Fruit fly (Drosophila melanogaster) whole organism, embryonic: ENCODE data around the gene CG4658.

Source experiments
- Ada2b ChIP-seq: fragments of 200-800 bp; sonication (Bioruptor generic); IDR thresholded peaks from 2 replicates; pipeline ENCODE4 v1.3.6; 2022; ENCODE audit warnings: missing biosample characterization, missing genetic modification characterization
- Bgb ChIP-seq: fragments of 200-800 bp; sonication (Bioruptor generic); IDR thresholded peaks from 2 replicates; pipeline ENCODE4 v1.3.6; 2022; ENCODE audit warnings: missing biosample characterization, missing genetic modification characterization; ENCODE audit not compliant: partially characterized antibody
- CG10979 ChIP-seq: fragments of 200-800 bp; sonication (Bioruptor generic); optimal IDR thresholded peaks from 2 replicates; lab custom pipeline; 2018; ENCODE audit warnings: missing biosample characterization, mild to moderate bottlenecking, missing genetic modification characterization, moderate library complexity
- CG11398 ChIP-seq: fragments of 200-800 bp; sonication (Bioruptor generic); optimal IDR thresholded peaks from 2 replicates; lab custom pipeline; 2016; ENCODE audit warnings: missing biosample characterization, missing genetic modification characterization
- CG12071 ChIP-seq: fragments of 200-800 bp; sonication (Bioruptor generic); optimal IDR thresholded peaks from 3 replicates; lab custom pipeline; 2018; ENCODE audit warnings: missing biosample characterization, mild to moderate bottlenecking, missing genetic modification characterization
- CG12659 ChIP-seq: fragments of 200-800 bp; sonication (Bioruptor generic); optimal IDR thresholded peaks from 3 replicates; lab custom pipeline; 2017; ENCODE audit warnings: mild to moderate bottlenecking, missing biosample characterization, missing genetic modification reagents, missing genetic modification characterization
- CG12744 ChIP-seq: fragments of 200-800 bp; sonication (Bioruptor generic); optimal IDR thresholded peaks from 2 replicates; lab custom pipeline; 2016; ENCODE audit warnings: missing biosample characterization, missing genetic modification characterization
- CG12769 ChIP-seq: fragments of 200-800 bp; sonication (Bioruptor generic); optimal IDR thresholded peaks from 2 replicates; lab custom pipeline; 2019; ENCODE audit warnings: missing biosample characterization, mild to moderate bottlenecking, missing genetic modification characterization, moderate library complexity
- CG13123 ChIP-seq: fragments of 200-800 bp; sonication (Bioruptor generic); optimal IDR thresholded peaks from 2 replicates; lab custom pipeline; 2016; ENCODE audit warnings: missing biosample characterization, missing genetic modification characterization
- CG17912 ChIP-seq: fragments of 200-800 bp; sonication (Bioruptor generic); optimal IDR thresholded peaks from 2 replicates; lab custom pipeline; 2018; ENCODE audit warnings: missing biosample characterization, mild to moderate bottlenecking, missing genetic modification characterization
- CG18599 ChIP-seq: fragments of 200-800 bp; sonication (Bioruptor generic); optimal IDR thresholded peaks from 3 replicates; lab custom pipeline; 2017; ENCODE audit warnings: missing biosample characterization, missing genetic modification characterization, mild to moderate bottlenecking, moderate library complexity, missing genetic modification reagents
- CG4282 ChIP-seq: fragments of 200-800 bp; sonication (Bioruptor generic); optimal IDR thresholded peaks from 2 replicates; lab custom pipeline; 2016; ENCODE audit warnings: missing biosample characterization, missing genetic modification characterization
- CG6654 ChIP-seq: fragments of 200-800 bp; sonication (Bioruptor generic); optimal IDR thresholded peaks from 2 replicates; lab custom pipeline; 2017; ENCODE audit warnings: missing biosample characterization, mild to moderate bottlenecking, missing genetic modification characterization
- CG6765 ChIP-seq: fragments of 200-800 bp; sonication (Bioruptor generic); optimal IDR thresholded peaks from 3 replicates; lab custom pipeline; 2017; ENCODE audit warnings: missing biosample characterization, mild to moderate bottlenecking, missing genetic modification characterization
- CG7839 ChIP-seq: fragments of 200-800 bp; sonication (Bioruptor generic); optimal IDR thresholded peaks from 3 replicates; lab custom pipeline; 2018; ENCODE audit warnings: missing biosample characterization, mild to moderate bottlenecking, missing genetic modification characterization, moderate library complexity
- CG8924 ChIP-seq: fragments of 200-800 bp; optimal IDR thresholded peaks from 3 replicates; lab custom pipeline; 2019; ENCODE audit warnings: missing biosample characterization, mild to moderate bottlenecking, missing genetic modification characterization, moderate library complexity
- CkIIα-i1 ChIP-seq: fragments of 200-800 bp; sonication (Bioruptor generic); IDR thresholded peaks from 2 replicates; pipeline ENCODE4 v1.3.6; 2022; ENCODE audit warnings: missing biosample characterization, missing genetic modification characterization
- Dbx ChIP-seq: fragments of 200-800 bp; sonication (Bioruptor generic); IDR thresholded peaks from 3 replicates; pipeline ENCODE4 v1.3.6; 2022; ENCODE audit warnings: missing biosample characterization, missing genetic modification characterization
- Jarid2 ChIP-seq: fragments of 200-800 bp; sonication (Bioruptor generic); optimal IDR thresholded peaks from 3 replicates; lab custom pipeline; 2017; ENCODE audit warnings: mild to moderate bottlenecking, missing biosample characterization, missing genetic modification reagents, missing genetic modification characterization
- MESR4 ChIP-seq: fragments of 200-800 bp; sonication (Bioruptor generic); optimal IDR thresholded peaks from 2 replicates; lab custom pipeline; 2018; ENCODE audit warnings: missing biosample characterization, mild to moderate bottlenecking, missing genetic modification characterization, moderate library complexity
- Mad ChIP-seq: fragments of 200-800 bp; sonication (Bioruptor generic); optimal IDR thresholded peaks from 2 replicates; lab custom pipeline; 2016; ENCODE audit warnings: missing biosample characterization, missing genetic modification characterization
- Nf-YB ChIP-seq: fragments of 200-800 bp; sonication (Bioruptor generic); optimal IDR thresholded peaks from 3 replicates; lab custom pipeline; 2019; ENCODE audit warnings: missing biosample characterization, mild to moderate bottlenecking, missing genetic modification characterization, moderate library complexity
- Oaz ChIP-seq: fragments of 200-800 bp; sonication (Bioruptor generic); IDR thresholded peaks from 2 replicates; pipeline ENCODE4 v1.3.6; 2022; ENCODE audit warnings: missing biosample characterization, missing genetic modification characterization
- PHDP ChIP-seq: fragments of 200-800 bp; sonication (Bioruptor generic); optimal IDR thresholded peaks from 3 replicates; lab custom pipeline; 2018; ENCODE audit warnings: missing biosample characterization, mild to moderate bottlenecking, missing genetic modification characterization, moderate library complexity
- Six4 ChIP-seq: fragments of 200-800 bp; sonication (Bioruptor generic); optimal IDR thresholded peaks from 2 replicates; lab custom pipeline; 2016; ENCODE audit warnings: missing biosample characterization, missing genetic modification characterization
- Spps ChIP-seq: fragments of 200-800 bp; sonication (Bioruptor generic); optimal IDR thresholded peaks from 2 replicates; lab custom pipeline; 2018; ENCODE audit warnings: missing biosample characterization, mild to moderate bottlenecking, missing genetic modification characterization
- YL-1 ChIP-seq: fragments of 200-800 bp; sonication (Bioruptor generic); optimal IDR thresholded peaks from 3 replicates; lab custom pipeline; 2017; ENCODE audit warnings: missing biosample characterization, mild to moderate bottlenecking, missing genetic modification characterization
- ato ChIP-seq: fragments of 200-800 bp; sonication (Bioruptor generic); IDR thresholded peaks from 2 replicates; pipeline ENCODE4 v1.3.6; 2022; ENCODE audit warnings: missing biosample characterization, missing genetic modification characterization; ENCODE audit not compliant: partially characterized antibody
- bbx ChIP-seq: fragments of 200-800 bp; sonication (Bioruptor generic); IDR thresholded peaks from 2 replicates; pipeline ENCODE4 v1.3.6; 2022; ENCODE audit warnings: missing biosample characterization, missing genetic modification characterization; ENCODE audit not compliant: partially characterized antibody
- corto ChIP-seq: fragments of 200-800 bp; sonication (Bioruptor generic); optimal IDR thresholded peaks from 2 replicates; lab custom pipeline; 2016; ENCODE audit warnings: missing biosample characterization, mild to moderate bottlenecking, missing genetic modification characterization, moderate library complexity
- croc ChIP-seq: fragments of 200-800 bp; sonication (Bioruptor generic); conservative IDR thresholded peaks from 3 replicates; pipeline ENCODE4 v1.3.6; 2022; ENCODE audit warnings: missing biosample characterization, missing genetic modification characterization
- crol ChIP-seq: fragments of 200-800 bp; sonication (Bioruptor generic); IDR thresholded peaks from 2 replicates; pipeline ENCODE4 v1.3.6; 2022; ENCODE audit warnings: missing biosample characterization, missing genetic modification characterization
- ftz-f1 ChIP-seq: fragments of 200-800 bp; sonication (Bioruptor generic); optimal IDR thresholded peaks from 2 replicates; lab custom pipeline; 2016; ENCODE audit warnings: missing biosample characterization, missing genetic modification characterization
- gfzf ChIP-seq: fragments of 200-800 bp; sonication (Bioruptor generic); optimal IDR thresholded peaks from 2 replicates; lab custom pipeline; 2016; ENCODE audit warnings: missing biosample characterization, mild to moderate bottlenecking, missing genetic modification characterization, moderate library complexity
- gt ChIP-seq: fragments of 200-800 bp; sonication (Bioruptor generic); IDR thresholded peaks from 2 replicates; pipeline ENCODE4 v1.3.6; 2022; ENCODE audit warnings: missing biosample characterization, missing genetic modification characterization
- her ChIP-seq: fragments of 200-800 bp; sonication (Bioruptor generic); optimal IDR thresholded peaks from 2 replicates; lab custom pipeline; 2016; ENCODE audit warnings: missing biosample characterization, missing genetic modification characterization
- nau ChIP-seq: fragments of 200-800 bp; sonication (Bioruptor generic); optimal IDR thresholded peaks from 3 replicates; lab custom pipeline; 2017; ENCODE audit warnings: missing biosample characterization, mild to moderate bottlenecking, missing genetic modification characterization, missing genetic modification reagents
- pan ChIP-seq, 4 experiments: fragments of >200 bp in 3 of 4; fragments of 200-800 bp in 1 of 4; sonication (Bioruptor generic) in 1 of 4; optimal IDR thresholded peaks in 3 of 4; IDR thresholded peaks in 1 of 4; 2 replicates each; pipeline versions ENCODE4 v1.3.6 to Lab custom; 2017 to 2022; ENCODE audit warnings: missing biosample characterization in 2 of 4, missing genetic modification characterization in 2 of 4, mixed read lengths in 1 of 4
- repo ChIP-seq: fragments of 200-800 bp; sonication (Bioruptor generic); optimal IDR thresholded peaks from 2 replicates; lab custom pipeline; 2016; ENCODE audit warnings: missing biosample characterization, missing genetic modification characterization
- run ChIP-seq: fragments of 200-800 bp; sonication (Bioruptor generic); optimal IDR thresholded peaks from 3 replicates; lab custom pipeline; 2018; ENCODE audit warnings: missing biosample characterization, mild to moderate bottlenecking, missing genetic modification characterization
- ssp ChIP-seq: fragments of 200-800 bp; sonication (Bioruptor generic); IDR thresholded peaks from 2 replicates; pipeline ENCODE4 v1.3.6; 2022; ENCODE audit warnings: missing biosample characterization, missing genetic modification characterization
- z ChIP-seq: fragments of 200-800 bp; sonication (Bioruptor generic); IDR thresholded peaks from 3 replicates; pipeline ENCODE4 v1.3.6; 2022; ENCODE audit warnings: missing biosample characterization, missing genetic modification characterization
- zen2 ChIP-seq: fragments of 200-800 bp; sonication (Bioruptor generic); IDR thresholded peaks from 3 replicates; pipeline ENCODE4 v1.3.6; 2022; ENCODE audit warnings: missing biosample characterization, missing genetic modification characterization; ENCODE audit not compliant: partially characterized antibody

Gene CG4658

dm6 chr2L:9915011-9915850 is 41.7 kb upstream of the CG4658 start, which contains the start of gene yip2 (continued):
- peak; percentile 75 for TF ChIP-seq her (GFP tag; lab: Kevin White, UChicago)
- TF ChIP-seq CG6654 (GFP tag; lab: Kevin White, UChicago), result no peak
- TF ChIP-seq CG11398 (GFP tag; lab: Kevin White, UChicago), result peak; percentile 61
- TF ChIP-seq Ada2b, result peak; percentile 69
- TF ChIP-seq CG12744 (GFP tag; lab: Kevin White, UChicago), result peak; percentile 7
- peak; percentile 17 for TF ChIP-seq Mad (GFP tag; lab: Kevin White, UChicago)
- TF ChIP-seq MESR4 (GFP tag; lab: Kevin White, UChicago), result peak; percentile 27
- peak; percentile 29 for TF ChIP-seq Nf-YB (GFP tag; lab: Kevin White, UChicago)
- TF ChIP-seq croc (GFP tag; lab: Robert Waterston, UW), result no peak
- peak; percentile 62 for TF ChIP-seq CG12071 (GFP tag; lab: Kevin White, UChicago)
- TF ChIP-seq Six4, result no peak

DNA sequence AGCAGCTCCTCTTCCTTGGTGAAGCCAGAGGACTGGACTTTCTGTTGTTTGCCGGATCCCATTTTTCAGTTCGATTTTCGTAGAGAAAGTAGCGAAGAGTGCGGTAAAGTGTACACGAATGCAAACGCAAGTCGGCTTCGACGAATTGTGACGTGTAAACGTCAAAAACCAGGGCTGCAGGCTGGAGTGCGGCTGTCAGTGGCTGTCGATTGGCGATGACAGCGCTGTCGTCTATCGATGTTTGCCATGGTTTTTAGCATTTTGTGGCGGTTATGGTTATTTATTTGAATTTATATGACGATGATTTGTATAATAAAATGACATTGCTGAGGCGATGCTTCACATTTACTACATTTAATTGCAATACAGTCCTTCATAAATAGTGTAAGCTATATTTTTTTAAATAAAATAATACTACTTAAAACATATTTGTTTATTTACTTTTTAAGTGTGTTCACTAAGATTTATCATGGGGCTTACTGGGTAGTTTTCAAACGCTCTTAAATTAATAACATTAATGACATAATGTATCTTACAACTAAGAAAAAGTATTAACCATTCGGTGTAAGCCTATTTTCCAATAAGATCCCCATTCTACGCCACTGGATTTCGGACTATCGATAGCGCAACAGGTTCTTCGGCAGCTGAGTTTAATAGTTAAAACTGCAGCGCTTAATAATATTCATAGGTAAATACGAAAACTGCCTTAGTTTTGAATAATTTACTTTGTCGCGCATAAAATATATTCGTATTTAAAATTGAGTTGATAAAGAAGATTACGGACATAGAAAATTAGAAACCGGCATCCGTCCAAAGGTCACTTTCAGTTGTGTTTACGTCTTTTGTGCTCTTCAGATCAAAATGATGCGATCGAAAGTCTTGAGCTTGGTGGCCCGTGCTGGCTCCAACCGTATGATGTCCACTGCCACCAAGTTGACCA is 38.6 kb upstream of the CG4658 start, which contains the start of the genes CG5885 and CG4598:
CG5885 (minus strand) TSS at position 311 of the 940 bp plus-strand sequence.
CG4598 (plus strand) TSS at position 599 of the 940 bp plus-strand sequence.
- TF ChIP-seq nau (GFP tag; lab: Kevin White, UChicago), result no peak
- TF ChIP-seq ato (GFP tag; lab: Robert Waterston, UW), result peak; percentile 51; the same call in 1 of the 2 replicates
- peak; percentile 80 for TF ChIP-seq Dbx
- peak; percentile 89 for TF ChIP-seq YL-1 (GFP tag; lab: Kevin White, UChicago)
- no peak for TF ChIP-seq repo (GFP tag; lab: Kevin White, UChicago)
- TF ChIP-seq CG13123 (GFP tag; lab: Kevin White, UChicago), result peak; percentile 26
- TF ChIP-seq CG7839, result peak; percentile 76
- no peak for TF ChIP-seq crol
- no peak for TF ChIP-seq CG4282 (GFP tag; lab: Kevin White, UChicago)
- TF ChIP-seq bbx (GFP tag; lab: Robert Waterston, UW), result peak; percentile 81
- TF ChIP-seq CG12659, result peak; percentile 78
- TF ChIP-seq ssp (GFP tag; lab: Robert Waterston, UW), result peak; percentile 39; the same call in 1 of the 2 replicates
- TF ChIP-seq CG6765 (GFP tag; lab: Kevin White, UChicago), result peak; percentile 36
- no peak for TF ChIP-seq CkIIα-i1 (GFP tag; lab: Robert Waterston, UW)
- TF ChIP-seq CG8924 (tag; lab: Kevin White, UChicago), result peak; percentile 71
- TF ChIP-seq CG18599 (GFP tag; lab: Kevin White, UChicago), result peak; percentile 70
- TF ChIP-seq zen2 (GFP tag; lab: Robert Waterston, UW), result peak; percentile 72; the same call in 2 of the 3 replicates
- TF ChIP-seq Oaz (GFP tag; lab: Robert Waterston, UW), result 0 out of 2 replicates have a peak, but pooled peaks have one; percentile 20
- peak; percentile 58 for TF ChIP-seq CG10979 (tag; lab: Kevin White, UChicago)
- peak; percentile 65 for TF ChIP-seq PHDP (tag; lab: Kevin White, UChicago)
- peak; percentile 50 for TF ChIP-seq gfzf
- peak; percentile 76 for TF ChIP-seq Bgb (GFP tag; lab: Robert Waterston, UW)
- TF ChIP-seq MESR4 (GFP tag; lab: Kevin White, UChicago), result peak; percentile 97
- TF ChIP-seq pan (optimal IDR thresholded peaks at IDR 0.05; lab: Kevin White, UChicago), result no peak
- peak in 1 of 2 experiments; percentile 64 for TF ChIP-seq pan (GFP tag; optimal IDR thresholded peaks at IDR 0.05 in 1 of 2, IDR thresholded peaks at IDR 0.05 in 1 of 2)
- peak; percentile 46 for TF ChIP-seq CG17912 (GFP tag; lab: Kevin White, UChicago)
- peak; percentile 20 for TF ChIP-seq CG12769 (tag; lab: Kevin White, UChicago)
- TF ChIP-seq corto, result no peak
- no peak for TF ChIP-seq gt (GFP tag; lab: Robert Waterston, UW)
- no peak for TF ChIP-seq Spps (tag; lab: Kevin White, UChicago)
- TF ChIP-seq z (GFP tag; lab: Robert Waterston, UW), result no peak
- TF ChIP-seq Jarid2, result no peak
- TF ChIP-seq run (tag; lab: Kevin White, UChicago), result peak; percentile 17
- no peak for TF ChIP-seq ftz-f1 (GFP tag; lab: Kevin White, UChicago)
